Fruit fly (Drosophila melanogaster): Measurements from ENCODE around the gene CG1394.

- TF ChIP-seq CG33017 (tag; optimal IDR thresholded peaks at IDR 0.05) (no peak), Hr96 (GFP tag; optimal IDR thresholded peaks at IDR 0.05) (no peak), CG14711 (tag; optimal IDR thresholded peaks at IDR 0.05) (no peak), tj (GFP tag; optimal IDR thresholded peaks at IDR 0.05) (no peak), kay (GFP tag; ENCODE audit: borderline replicate concordance) (no peak), CG1620 (GFP tag; optimal IDR thresholded peaks at IDR 0.05) (no peak)
These were observed 12.2 kb upstream of the CG1394 start, which contains the start of gene CG15200 for dm6 chrX:11182631-11183030.
